Fruit fly (Drosophila melanogaster) whole organism, prepupa: ENCODE measurements around the gene Cpr97Ea.

ENCODE experiments used
- Blimp-1 ChIP-seq: fragments of 200-800 bp; sonication (Bioruptor generic); optimal IDR thresholded peaks from 3 replicates; lab custom pipeline; 2017; ENCODE audit warnings: missing biosample characterization, missing genetic modification characterization, mild to moderate bottlenecking, moderate library complexity, missing genetic modification reagents
- CG11294 ChIP-seq: fragments of 200-800 bp; sonication (Bioruptor generic); IDR thresholded peaks from 2 replicates; pipeline ENCODE4 v1.3.6; 2022; ENCODE audit warnings: missing biosample characterization, missing genetic modification characterization
- CG11902 ChIP-seq: fragments of 200-800 bp; sonication (Bioruptor generic); optimal IDR thresholded peaks from 3 replicates; lab custom pipeline; 2016; ENCODE audit warnings: missing biosample characterization, missing genetic modification characterization
- CG15336 ChIP-seq: fragments of 200-800 bp; sonication (Bioruptor generic); IDR thresholded peaks from 2 replicates; pipeline ENCODE4 v1.3.6; 2022; ENCODE audit warnings: missing biosample characterization, missing genetic modification characterization
- CG1621 ChIP-seq: fragments of 200-800 bp; sonication (Bioruptor generic); optimal IDR thresholded peaks from 3 replicates; lab custom pipeline; 2018; ENCODE audit warnings: missing biosample characterization, mild to moderate bottlenecking, missing genetic modification characterization
- CG16779 ChIP-seq: fragments of 200-800 bp; sonication (Bioruptor generic); optimal IDR thresholded peaks from 3 replicates; lab custom pipeline; 2017; ENCODE audit warnings: missing biosample characterization, mild to moderate bottlenecking, missing genetic modification characterization
- CG32006 ChIP-seq: fragments of 200-800 bp; sonication (Bioruptor generic); optimal IDR thresholded peaks from 3 replicates; lab custom pipeline; 2017; ENCODE audit warnings: missing biosample characterization, mild to moderate bottlenecking, missing genetic modification characterization
- CG34406 ChIP-seq: fragments of 200-800 bp; sonication (Bioruptor generic); optimal IDR thresholded peaks from 3 replicates; lab custom pipeline; 2016; ENCODE audit warnings: missing biosample characterization, missing genetic modification characterization
- CG3919 ChIP-seq: fragments of 200-800 bp; sonication (Bioruptor generic); optimal IDR thresholded peaks from 3 replicates; lab custom pipeline; 2016; ENCODE audit warnings: missing biosample characterization, missing genetic modification characterization
- CG6163 ChIP-seq: fragments of 200-800 bp; sonication (Bioruptor generic); IDR thresholded peaks from 3 replicates; pipeline ENCODE4 v1.3.6; 2022; ENCODE audit warnings: missing biosample characterization, missing genetic modification characterization
- CG6276 ChIP-seq: fragments of 200-800 bp; sonication (Bioruptor generic); optimal IDR thresholded peaks from 2 replicates; lab custom pipeline; 2017; ENCODE audit warnings: missing biosample characterization, mild to moderate bottlenecking, missing genetic modification characterization
- CG6792 ChIP-seq: fragments of 200-800 bp; sonication (Bioruptor generic); optimal IDR thresholded peaks from 3 replicates; lab custom pipeline; 2016; ENCODE audit warnings: missing biosample characterization, missing genetic modification characterization
- CG6808 ChIP-seq: fragments of 200-800 bp; sonication (Bioruptor generic); optimal IDR thresholded peaks from 3 replicates; lab custom pipeline; 2017; ENCODE audit warnings: missing biosample characterization, missing genetic modification characterization, mild to moderate bottlenecking, moderate library complexity, missing genetic modification reagents
- CG6854 ChIP-seq: fragments of 200-800 bp; sonication (Bioruptor generic); optimal IDR thresholded peaks from 2 replicates; lab custom pipeline; 2017; ENCODE audit warnings: missing biosample characterization, mild to moderate bottlenecking, missing genetic modification characterization
- CG7368 ChIP-seq: fragments of 200-800 bp; sonication (Bioruptor generic); optimal IDR thresholded peaks from 3 replicates; lab custom pipeline; 2016; ENCODE audit warnings: missing biosample characterization, missing genetic modification characterization
- CG8319 ChIP-seq: fragments of 200-800 bp; sonication (Bioruptor generic); optimal IDR thresholded peaks from 3 replicates; lab custom pipeline; 2016; ENCODE audit warnings: missing biosample characterization, missing genetic modification characterization
- CG8632 ChIP-seq: fragments of 200-800 bp; sonication (Bioruptor generic); optimal IDR thresholded peaks from 3 replicates; lab custom pipeline; 2016; ENCODE audit warnings: missing biosample characterization, missing genetic modification characterization
- CG9139 ChIP-seq: fragments of 200-800 bp; sonication (Bioruptor generic); optimal IDR thresholded peaks from 3 replicates; lab custom pipeline; 2017; ENCODE audit warnings: missing biosample characterization, mild to moderate bottlenecking, missing genetic modification characterization
- Eip75B ChIP-seq: fragments of 200-800 bp; sonication (Bioruptor generic); optimal IDR thresholded peaks from 3 replicates; lab custom pipeline; 2016; ENCODE audit warnings: missing biosample characterization, missing genetic modification characterization
- Eip78C ChIP-seq: fragments of 200-800 bp; sonication (Bioruptor generic); peaks from one replicate; lab custom pipeline; 2016; ENCODE audit warnings: missing biosample characterization, missing genetic modification characterization
- Ets96B ChIP-seq: fragments of 200-800 bp; optimal IDR thresholded peaks from 2 replicates; lab custom pipeline; 2019; ENCODE audit warnings: missing biosample characterization, mild to moderate bottlenecking, missing genetic modification characterization, moderate library complexity
- Hr38 ChIP-seq: sonication (Bioruptor generic); optimal IDR thresholded peaks from 2 replicates; lab custom pipeline; 2016; ENCODE audit warnings: missing biosample characterization, missing genetic modification characterization
- Hr39 ChIP-seq: fragments of 200-800 bp; sonication (Bioruptor generic); optimal IDR thresholded peaks from 2 replicates; lab custom pipeline; 2016; ENCODE audit warnings: missing biosample characterization, missing genetic modification characterization
- Sox14 ChIP-seq: fragments of 200-800 bp; sonication (Bioruptor generic); optimal IDR thresholded peaks from 3 replicates; lab custom pipeline; 2016; ENCODE audit warnings: missing biosample characterization, missing genetic modification characterization
- Sox15 ChIP-seq: fragments of 200-800 bp; sonication (Bioruptor generic); optimal IDR thresholded peaks from 3 replicates; lab custom pipeline; 2016; ENCODE audit warnings: missing biosample characterization, missing genetic modification characterization
- achi ChIP-seq: fragments of 200-800 bp; sonication (Bioruptor generic); optimal IDR thresholded peaks from 3 replicates; lab custom pipeline; 2016; ENCODE audit warnings: missing biosample characterization, missing genetic modification characterization
- cyc ChIP-seq: fragments of 200-800 bp; sonication (Bioruptor generic); optimal IDR thresholded peaks from 3 replicates; lab custom pipeline; 2016; ENCODE audit warnings: missing biosample characterization, missing genetic modification characterization
- dac ChIP-seq: fragments of 200-800 bp; sonication (Bioruptor generic); optimal IDR thresholded peaks from 2 replicates; lab custom pipeline; 2017; ENCODE audit warnings: missing biosample characterization, mild to moderate bottlenecking, missing genetic modification characterization
- dsx ChIP-seq: fragments of 200-800 bp; optimal IDR thresholded peaks from 3 replicates; lab custom pipeline; 2019; ENCODE audit warnings: missing biosample characterization, mild to moderate bottlenecking, missing genetic modification characterization, moderate library complexity; ENCODE audit not compliant: poor library complexity, severe bottlenecking
- eg ChIP-seq: fragments of 200-800 bp; sonication (Bioruptor generic); IDR thresholded peaks from 3 replicates; pipeline ENCODE4 v1.3.6; 2022; ENCODE audit warnings: missing biosample characterization, missing genetic modification characterization
- esn ChIP-seq: fragments of 200-800 bp; sonication (Bioruptor generic); optimal IDR thresholded peaks from 2 replicates; lab custom pipeline; 2016; ENCODE audit warnings: missing biosample characterization, mild to moderate bottlenecking, missing genetic modification characterization, moderate library complexity
- lz ChIP-seq: fragments of 200-800 bp; sonication (Bioruptor generic); optimal IDR thresholded peaks from 3 replicates; lab custom pipeline; 2016; ENCODE audit warnings: missing biosample characterization, missing genetic modification characterization
- net ChIP-seq: fragments of 200-800 bp; sonication (Bioruptor generic); optimal IDR thresholded peaks from 3 replicates; lab custom pipeline; 2016; ENCODE audit warnings: missing biosample characterization, missing genetic modification characterization
- pdm3 ChIP-seq: fragments of 200-800 bp; sonication (Bioruptor generic); optimal IDR thresholded peaks from 3 replicates; lab custom pipeline; 2016; ENCODE audit warnings: missing biosample characterization, missing genetic modification characterization
- ss ChIP-seq, 2 experiments: fragments of 200-800 bp; sonication (Bioruptor generic); optimal IDR thresholded peaks; 2 replicates in 1 of 2; 3 replicates in 1 of 2; lab custom pipeline; 2017 to 2018; ENCODE audit warnings: mild to moderate bottlenecking in 2 of 2, missing biosample characterization in 2 of 2, missing genetic modification characterization in 2 of 2, moderate library complexity in 1 of 2
- svp ChIP-seq: fragments of 200-800 bp; sonication (Bioruptor generic); peaks from one replicate; lab custom pipeline; 2016; ENCODE audit warnings: missing biosample characterization, missing genetic modification characterization
- vri ChIP-seq: fragments of 200-800 bp; sonication (Bioruptor generic); optimal IDR thresholded peaks from 3 replicates; lab custom pipeline; 2016; ENCODE audit warnings: missing biosample characterization, mild to moderate bottlenecking, missing genetic modification characterization

Gene Cpr97Ea

dm6 chr3R:27135692-27136641, 48.4 kb upstream of the Cpr97Ea start (continued):
- no peak for TF ChIP-seq CG15336 (GFP tag; lab: Robert Waterston, UW)
- peak; percentile 92 for TF ChIP-seq Eip78C (GFP tag; lab: Kevin White, UChicago)
- TF ChIP-seq CG3919 (GFP tag; lab: Kevin White, UChicago) = peak; percentile 63
- TF ChIP-seq CG7368 (GFP tag; lab: Kevin White, UChicago) = peak; percentile 69
- peak; percentile 22 for TF ChIP-seq Blimp-1
- TF ChIP-seq net (GFP tag; lab: Kevin White, UChicago) = peak; percentile 60
- TF ChIP-seq Eip75B (GFP tag; lab: Kevin White, UChicago) = peak; percentile 59
- no peak for TF ChIP-seq Hr38 (GFP tag; lab: Kevin White, UChicago)
- no peak for TF ChIP-seq Sox15 (GFP tag; lab: Kevin White, UChicago)
- TF ChIP-seq CG6792 = peak; percentile 77
- peak; percentile 55 for TF ChIP-seq pdm3
- TF ChIP-seq CG6854 (GFP tag; lab: Kevin White, UChicago) = peak; percentile 42
- TF ChIP-seq dac (GFP tag; lab: Kevin White, UChicago) = no peak
- TF ChIP-seq eg (GFP tag; lab: Robert Waterston, UW) = no peak
- TF ChIP-seq CG1621 = peak; percentile 54
- TF ChIP-seq, all 60 proteins: peak for 44

- TF ChIP-seq lz (GFP tag; lab: Kevin White, UChicago) (no peak), esn (GFP tag; lab: Kevin White, UChicago) (no peak), Ets96B (tag; lab: Kevin White, UChicago) (no peak), CG32006 (GFP tag; lab: Kevin White, UChicago) (no peak), net (GFP tag; lab: Kevin White, UChicago) (no peak), Hr39 (no peak), CG3919 (GFP tag; lab: Kevin White, UChicago) (no peak), Sox14 (no peak), pdm3 (no peak), achi (GFP tag; lab: Kevin White, UChicago) (no peak), Blimp-1 (peak; percentile 12), vri (GFP tag; lab: Kevin White, UChicago) (peak; percentile 30), Sox15 (GFP tag; lab: Kevin White, UChicago) (no peak), eg (GFP tag; lab: Robert Waterston, UW) (no peak), CG6276 (no peak), dsx (GFP tag; lab: Kevin White, UChicago) (no peak), CG6792 (no peak), CG34406 (GFP tag; lab: Kevin White, UChicago) (no peak), CG16779 (tag; lab: Kevin White, UChicago) (no peak), cyc (GFP tag; lab: Kevin White, UChicago) (no peak), CG11902 (GFP tag; lab: Kevin White, UChicago) (no peak), CG6808 (GFP tag; lab: Kevin White, UChicago) (no peak), Eip78C (GFP tag; lab: Kevin White, UChicago) (peak; percentile 21), CG9139 (GFP tag; lab: Kevin White, UChicago) (no peak), CG11294 (GFP tag; lab: Robert Waterston, UW) (no peak), CG6163 (GFP tag; lab: Robert Waterston, UW) (no peak), CG8319 (GFP tag; lab: Kevin White, UChicago) (no peak), ss (GFP tag; optimal IDR thresholded peaks at IDR 0.05; lab: Kevin White, UChicago) (peak in 1 of 2 experiments; percentile 4), CG8632 (GFP tag; lab: Kevin White, UChicago) (no peak), svp (GFP tag; lab: Kevin White, UChicago) (peak; percentile 70)
Measured at dm6 chr3R:27134728-27135361, 47.3 kb upstream of the Cpr97Ea start.
